Fruit fly (Drosophila melanogaster) whole organism, embryonic: Measurements from ENCODE around the gene CG31141.
A peak's percentile ranks its signal among the peaks of the same experiment; 100 is the strongest.

ENCODE experiments used
- Abd-B ChIP-seq: fragments of 200-800 bp; sonication (Bioruptor generic); optimal IDR thresholded peaks from 2 replicates; lab custom pipeline; 2018; ENCODE audit warnings: missing biosample characterization, mild to moderate bottlenecking, missing genetic modification characterization, moderate library complexity
- B-H2 ChIP-seq: fragments of 200-800 bp; sonication (Bioruptor generic); optimal IDR thresholded peaks from 2 replicates; lab custom pipeline; 2018; ENCODE audit warnings: missing biosample characterization, mild to moderate bottlenecking, missing genetic modification characterization
- Bdp1 ChIP-seq: fragments of 200-800 bp; sonication (Bioruptor generic); optimal IDR thresholded peaks from 3 replicates; lab custom pipeline; 2016; ENCODE audit warnings: missing biosample characterization, missing genetic modification characterization
- Bgb ChIP-seq: fragments of 200-800 bp; sonication (Bioruptor generic); IDR thresholded peaks from 2 replicates; pipeline ENCODE4 v1.3.6; 2022; ENCODE audit warnings: missing biosample characterization, missing genetic modification characterization; ENCODE audit not compliant: partially characterized antibody
- Blimp-1 ChIP-seq: fragments of 200-800 bp; sonication (Bioruptor generic); optimal IDR thresholded peaks from 3 replicates; lab custom pipeline; 2018; ENCODE audit warnings: missing biosample characterization, missing genetic modification characterization, mild to moderate bottlenecking, moderate library complexity, missing genetic modification reagents
- CG10321 ChIP-seq: fragments of 200-800 bp; sonication (Bioruptor generic); IDR thresholded peaks from 2 replicates; pipeline ENCODE4 v1.3.6; 2022; ENCODE audit warnings: missing biosample characterization, missing genetic modification characterization
- CG11456 ChIP-seq: fragments of 200-800 bp; sonication (Bioruptor generic); IDR thresholded peaks from 3 replicates; pipeline ENCODE4 v1.3.6; 2022; ENCODE audit warnings: missing biosample characterization, missing genetic modification characterization
- CG11695 ChIP-seq: fragments of 200-800 bp; sonication (Bioruptor generic); IDR thresholded peaks from 3 replicates; pipeline ENCODE4 v1.3.6; 2022; ENCODE audit warnings: missing biosample characterization, missing genetic modification characterization
- CG11696 ChIP-seq: fragments of 200-800 bp; sonication (Bioruptor generic); IDR thresholded peaks from 2 replicates; pipeline ENCODE4 v1.3.6; 2022; ENCODE audit warnings: missing biosample characterization, missing genetic modification characterization
- CG12071 ChIP-seq: fragments of 200-800 bp; sonication (Bioruptor generic); optimal IDR thresholded peaks from 3 replicates; lab custom pipeline; 2018; ENCODE audit warnings: missing biosample characterization, mild to moderate bottlenecking, missing genetic modification characterization
- CG12219 ChIP-seq: fragments of 200-800 bp; sonication (Bioruptor generic); optimal IDR thresholded peaks from 3 replicates; lab custom pipeline; 2018; ENCODE audit warnings: missing biosample characterization, mild to moderate bottlenecking, missing genetic modification characterization
- CG12299 ChIP-seq: fragments of 200-800 bp; sonication (Bioruptor generic); optimal IDR thresholded peaks from 2 replicates; lab custom pipeline; 2018; ENCODE audit warnings: missing biosample characterization, mild to moderate bottlenecking, missing genetic modification characterization
- CG13287 ChIP-seq: fragments of 200-800 bp; sonication (Bioruptor generic); IDR thresholded peaks from 2 replicates; pipeline ENCODE4 v1.3.6; 2022; ENCODE audit warnings: missing biosample characterization, missing genetic modification characterization; ENCODE audit not compliant: partially characterized antibody
- CG14050 ChIP-seq: fragments of 200-800 bp; sonication (Bioruptor generic); IDR thresholded peaks from 3 replicates; pipeline ENCODE4 v1.3.6; 2022; ENCODE audit warnings: missing biosample characterization, missing genetic modification characterization
- CG16815 ChIP-seq: fragments of 200-800 bp; sonication (Bioruptor generic); optimal IDR thresholded peaks from 3 replicates; lab custom pipeline; 2017; ENCODE audit warnings: missing biosample characterization, mild to moderate bottlenecking, missing genetic modification characterization
- CG17359 ChIP-seq: fragments of 200-800 bp; sonication (Bioruptor generic); optimal IDR thresholded peaks from 3 replicates; lab custom pipeline; 2018; ENCODE audit warnings: missing biosample characterization, mild to moderate bottlenecking, missing genetic modification characterization, moderate library complexity
- CG2202 ChIP-seq: fragments of 200-800 bp; sonication (Bioruptor generic); optimal IDR thresholded peaks from 2 replicates; lab custom pipeline; 2018; ENCODE audit warnings: missing biosample characterization, mild to moderate bottlenecking, missing genetic modification characterization
- CG2712 ChIP-seq: fragments of 200-800 bp; optimal IDR thresholded peaks from 3 replicates; lab custom pipeline; 2019; ENCODE audit warnings: missing biosample characterization, mild to moderate bottlenecking, missing genetic modification characterization, moderate library complexity
- CG4617 ChIP-seq: fragments of 200-800 bp; sonication (Bioruptor generic); optimal IDR thresholded peaks from 3 replicates; lab custom pipeline; 2016; ENCODE audit warnings: missing biosample characterization, missing genetic modification characterization, borderline replicate concordance
- CG6689 ChIP-seq: fragments of 200-800 bp; sonication (Bioruptor generic); IDR thresholded peaks from 2 replicates; pipeline ENCODE4 v1.3.6; 2022; ENCODE audit warnings: missing biosample characterization, missing genetic modification characterization
- CG7357 ChIP-seq: fragments of 200-800 bp; sonication (Bioruptor generic); IDR thresholded peaks from 3 replicates; pipeline ENCODE4 v1.3.6; 2022; ENCODE audit warnings: missing biosample characterization, missing genetic modification characterization
- CG7745 ChIP-seq: fragments of 200-800 bp; sonication (Bioruptor generic); optimal IDR thresholded peaks from 2 replicates; lab custom pipeline; 2018; ENCODE audit warnings: missing biosample characterization, mild to moderate bottlenecking, missing genetic modification characterization, moderate library complexity
- CG7928 ChIP-seq: fragments of 200-800 bp; sonication (Bioruptor generic); optimal IDR thresholded peaks from 2 replicates; lab custom pipeline; 2017; ENCODE audit warnings: missing biosample characterization, mild to moderate bottlenecking, missing genetic modification characterization
- Camta ChIP-seq: fragments of 200-800 bp; sonication (Bioruptor generic); optimal IDR thresholded peaks from 2 replicates; lab custom pipeline; 2016; ENCODE audit warnings: missing biosample characterization, missing genetic modification characterization
- Chrac-16 ChIP-seq: fragments of 200-800 bp; sonication (Bioruptor generic); optimal IDR thresholded peaks from 3 replicates; lab custom pipeline; 2016; ENCODE audit warnings: missing biosample characterization, missing genetic modification characterization
- Dad ChIP-seq: fragments of 200-800 bp; sonication (Bioruptor generic); optimal IDR thresholded peaks from 3 replicates; lab custom pipeline; 2016; ENCODE audit warnings: missing biosample characterization, missing genetic modification characterization
- Deaf1 ChIP-seq: fragments of 200-800 bp; optimal IDR thresholded peaks from 3 replicates; lab custom pipeline; 2019; ENCODE audit warnings: missing biosample characterization, mild to moderate bottlenecking, missing genetic modification characterization, moderate library complexity
- Dp ChIP-seq: fragments of 200-800 bp; sonication (Bioruptor generic); optimal IDR thresholded peaks from 2 replicates; lab custom pipeline; 2018; ENCODE audit warnings: missing biosample characterization, mild to moderate bottlenecking, missing genetic modification characterization, moderate library complexity
- Fer2 ChIP-seq: fragments of 200-800 bp; sonication (Bioruptor generic); optimal IDR thresholded peaks from 2 replicates; lab custom pipeline; 2018; ENCODE audit warnings: missing biosample characterization, mild to moderate bottlenecking, missing genetic modification characterization, moderate library complexity
- Lpt ChIP-seq: fragments of >200 bp; optimal IDR thresholded peaks from 2 replicates; lab custom pipeline; 2018; ENCODE audit warnings: missing biosample characterization, missing genetic modification characterization
- MBD-R2 ChIP-seq: fragments of 200-800 bp; sonication (Bioruptor generic); IDR thresholded peaks from 2 replicates; pipeline ENCODE4 v1.3.6; 2022; ENCODE audit warnings: missing biosample characterization, missing genetic modification characterization
- Mad ChIP-seq: fragments of 200-800 bp; sonication (Bioruptor generic); optimal IDR thresholded peaks from 2 replicates; lab custom pipeline; 2016; ENCODE audit warnings: missing biosample characterization, missing genetic modification characterization
- Mes4 ChIP-seq: fragments of 200-800 bp; sonication (Bioruptor generic); optimal IDR thresholded peaks from 2 replicates; lab custom pipeline; 2016; ENCODE audit warnings: missing biosample characterization, missing genetic modification characterization
- Neu2 ChIP-seq: fragments of 200-800 bp; sonication (Bioruptor generic); optimal IDR thresholded peaks from 3 replicates; lab custom pipeline; 2016; ENCODE audit warnings: missing biosample characterization, missing genetic modification characterization, borderline replicate concordance
- Oaz ChIP-seq: fragments of 200-800 bp; sonication (Bioruptor generic); IDR thresholded peaks from 2 replicates; pipeline ENCODE4 v1.3.6; 2022; ENCODE audit warnings: missing biosample characterization, missing genetic modification characterization
- Oli ChIP-seq: fragments of 200-800 bp; sonication (Bioruptor generic); optimal IDR thresholded peaks from 2 replicates; lab custom pipeline; 2018; ENCODE audit warnings: missing biosample characterization, mild to moderate bottlenecking, missing genetic modification characterization, moderate library complexity
- Sin3A ChIP-seq: fragments of >200 bp; optimal IDR thresholded peaks from 2 replicates; lab custom pipeline; 2018
- Sox102F ChIP-seq: fragments of 200-800 bp; sonication (Bioruptor generic); optimal IDR thresholded peaks from 2 replicates; lab custom pipeline; 2018; ENCODE audit warnings: missing biosample characterization, mild to moderate bottlenecking, missing genetic modification characterization, moderate library complexity
- YL-1 ChIP-seq: fragments of 200-800 bp; sonication (Bioruptor generic); optimal IDR thresholded peaks from 3 replicates; lab custom pipeline; 2017; ENCODE audit warnings: missing biosample characterization, mild to moderate bottlenecking, missing genetic modification characterization
- ap ChIP-seq: fragments of 200-800 bp; sonication (Bioruptor generic); IDR thresholded peaks from 2 replicates; pipeline ENCODE4 v1.3.6; 2022; ENCODE audit warnings: missing biosample characterization, missing genetic modification characterization
- ato ChIP-seq: fragments of 200-800 bp; sonication (Bioruptor generic); IDR thresholded peaks from 2 replicates; pipeline ENCODE4 v1.3.6; 2022; ENCODE audit warnings: missing biosample characterization, missing genetic modification characterization; ENCODE audit not compliant: partially characterized antibody
- bab2 ChIP-seq: fragments of 200-800 bp; sonication (Bioruptor generic); optimal IDR thresholded peaks from 2 replicates; lab custom pipeline; 2016; ENCODE audit warnings: missing biosample characterization, missing genetic modification characterization
- bcd ChIP-seq: fragments of 200-800 bp; sonication (Bioruptor generic); optimal IDR thresholded peaks from 2 replicates; lab custom pipeline; 2017; ENCODE audit warnings: missing biosample characterization, mild to moderate bottlenecking, missing genetic modification characterization
- crc ChIP-seq: fragments of 200-800 bp; sonication (Bioruptor generic); optimal IDR thresholded peaks from 2 replicates; lab custom pipeline; 2016; ENCODE audit warnings: missing biosample characterization, missing genetic modification characterization
- dmrt99B ChIP-seq: fragments of 200-800 bp; sonication (Bioruptor generic); optimal IDR thresholded peaks from 2 replicates; lab custom pipeline; 2018; ENCODE audit warnings: missing biosample characterization, mild to moderate bottlenecking, missing genetic modification characterization, moderate library complexity
- nerfin-1 ChIP-seq: fragments of 200-800 bp; sonication (Bioruptor generic); optimal IDR thresholded peaks from 3 replicates; lab custom pipeline; 2019; ENCODE audit warnings: missing biosample characterization, mild to moderate bottlenecking, missing genetic modification characterization, moderate library complexity
- shn ChIP-seq: fragments of 200-800 bp; sonication (Bioruptor generic); optimal IDR thresholded peaks from 3 replicates; lab custom pipeline; 2016; ENCODE audit warnings: missing biosample characterization, missing genetic modification characterization
- slou ChIP-seq: fragments of 200-800 bp; sonication (Bioruptor generic); optimal IDR thresholded peaks from 3 replicates; lab custom pipeline; 2016; ENCODE audit warnings: missing biosample characterization, missing genetic modification characterization
- so ChIP-seq: fragments of 200-800 bp; sonication (Bioruptor generic); IDR thresholded peaks from 3 replicates; pipeline ENCODE4 v1.3.6; 2022; ENCODE audit warnings: missing biosample characterization, missing genetic modification characterization
- sqz ChIP-seq: fragments of 200-800 bp; sonication (Bioruptor generic); optimal IDR thresholded peaks from 3 replicates; lab custom pipeline; 2018; ENCODE audit warnings: missing biosample characterization, mild to moderate bottlenecking, missing genetic modification characterization
- yki ChIP-seq: fragments of >200 bp; optimal IDR thresholded peaks from 3 replicates; lab custom pipeline; 2018
- z ChIP-seq: fragments of 200-800 bp; sonication (Bioruptor generic); IDR thresholded peaks from 3 replicates; pipeline ENCODE4 v1.3.6; 2022; ENCODE audit warnings: missing biosample characterization, missing genetic modification characterization

Gene CG31141

dm6 chr3R:23969449-23969848 is 46.3 kb downstream of the CG31141 start (continued):
- no peak for TF ChIP-seq CG12071 (GFP tag; lab: Kevin White, UChicago)
- TF ChIP-seq Dad (GFP tag; lab: Kevin White, UChicago), result no peak
- TF ChIP-seq Oli (tag; lab: Kevin White, UChicago), result peak; percentile 54
- TF ChIP-seq CG2202 (tag; lab: Kevin White, UChicago), result no peak
- TF ChIP-seq bcd (GFP tag; lab: Kevin White, UChicago), result no peak
- no peak for TF ChIP-seq Dp (GFP tag; lab: Kevin White, UChicago)
- TF ChIP-seq CG11695 (GFP tag; lab: Robert Waterston, UW), result peak; percentile 65; the same call in 1 of the 3 replicates
- no peak for TF ChIP-seq Neu2 (GFP tag; lab: Kevin White, UChicago)
- peak; percentile 68 for TF ChIP-seq CG17359
- TF ChIP-seq sqz (GFP tag; lab: Kevin White, UChicago), result peak; percentile 39
- no peak for TF ChIP-seq so
- no peak for TF ChIP-seq Chrac-16
- peak; percentile 52; the same call in 2 of the 3 replicates for TF ChIP-seq CG7357 (GFP tag; lab: Robert Waterston, UW)
- TF ChIP-seq MBD-R2 (GFP tag; lab: Robert Waterston, UW), result no peak
- no peak for TF ChIP-seq CG13287
- TF ChIP-seq z (GFP tag; lab: Robert Waterston, UW), result no peak
- no peak for TF ChIP-seq Mad (GFP tag; lab: Kevin White, UChicago)
- no peak for TF ChIP-seq YL-1 (GFP tag; lab: Kevin White, UChicago)
- peak; percentile 33 for TF ChIP-seq nerfin-1 (tag; lab: Kevin White, UChicago)
- TF ChIP-seq CG7928 (GFP tag; lab: Kevin White, UChicago), result no peak
- TF ChIP-seq ato (GFP tag; lab: Robert Waterston, UW), result no peak
- TF ChIP-seq CG2712 (tag; lab: Kevin White, UChicago), result peak; percentile 62
- peak; percentile 58 for TF ChIP-seq dmrt99B
- no peak; the same call in 1 of the 2 replicates for TF ChIP-seq ap (GFP tag; lab: Robert Waterston, UW)
- TF ChIP-seq CG6689 (GFP tag; lab: Robert Waterston, UW), result peak; percentile 52
- TF ChIP-seq Camta, result no peak
- no peak for TF ChIP-seq B-H2 (GFP tag; lab: Kevin White, UChicago)
- TF ChIP-seq slou (GFP tag; lab: Kevin White, UChicago), result no peak
- no peak for TF ChIP-seq CG10321 (GFP tag; lab: Robert Waterston, UW)
- TF ChIP-seq Sox102F (GFP tag; lab: Kevin White, UChicago), result peak; percentile 69
- no peak for TF ChIP-seq CG4617 (GFP tag; lab: Kevin White, UChicago)
- no peak for TF ChIP-seq Bgb (GFP tag; lab: Robert Waterston, UW)
- TF ChIP-seq CG12219 (GFP tag; lab: Kevin White, UChicago), result no peak
- TF ChIP-seq CG7745 (tag; lab: Kevin White, UChicago), result no peak
- TF ChIP-seq CG16815 (GFP tag; lab: Kevin White, UChicago), result no peak
- no peak for TF ChIP-seq Bdp1 (GFP tag; lab: Kevin White, UChicago)
- no peak for TF ChIP-seq Sin3A (lab: Kevin White, UChicago)
- no peak for TF ChIP-seq Lpt (GFP tag; lab: Kevin White, UChicago)
- TF ChIP-seq Mes4, result no peak
- no peak; the same call in 1 of the 2 replicates for TF ChIP-seq Oaz (GFP tag; lab: Robert Waterston, UW)
- no peak for TF ChIP-seq shn (GFP tag; lab: Kevin White, UChicago)
- TF ChIP-seq CG12299, result peak; percentile 20
- TF ChIP-seq yki (lab: Kevin White, UChicago), result no peak
- TF ChIP-seq Blimp-1 (GFP tag; lab: Kevin White, UChicago), result peak; percentile 55
- TF ChIP-seq CG11696 (GFP tag; lab: Robert Waterston, UW), result no peak
- peak; percentile 46 for TF ChIP-seq Fer2 (tag; lab: Kevin White, UChicago)
- TF ChIP-seq CG14050, result peak; percentile 20; the same call in 1 of the 3 replicates
- TF ChIP-seq bab2, result no peak
- TF ChIP-seq Abd-B (GFP tag; lab: Kevin White, UChicago), result peak; percentile 33
- 0 out of 3 replicates have a peak, but pooled peaks have one; percentile 34 for TF ChIP-seq CG11456 (GFP tag; lab: Robert Waterston, UW)
- TF ChIP-seq crc (GFP tag; lab: Kevin White, UChicago), result no peak
- peak; percentile 39 for TF ChIP-seq Deaf1 (tag; lab: Kevin White, UChicago)
